Fruit fly (Drosophila melanogaster) whole organism, embryonic: ENCODE measurements around the gene Invadolysin.

Experiments
- Asciz ChIP-seq: fragments of 200-800 bp; sonication (Bioruptor generic); optimal IDR thresholded peaks from 2 replicates; lab custom pipeline; 2017; ENCODE audit warnings: missing biosample characterization, mild to moderate bottlenecking, missing genetic modification characterization, missing genetic modification reagents
- Atf3 ChIP-seq: fragments of 200-800 bp; sonication (Bioruptor generic); optimal IDR thresholded peaks from 3 replicates; lab custom pipeline; 2016; ENCODE audit warnings: missing biosample characterization, missing genetic modification characterization
- Blimp-1 ChIP-seq: fragments of 200-800 bp; sonication (Bioruptor generic); optimal IDR thresholded peaks from 3 replicates; lab custom pipeline; 2018; ENCODE audit warnings: missing biosample characterization, missing genetic modification characterization, mild to moderate bottlenecking, moderate library complexity, missing genetic modification reagents
- CG11085 ChIP-seq: fragments of 200-800 bp; sonication (Bioruptor generic); IDR thresholded peaks from 2 replicates; pipeline ENCODE4 v1.3.6; 2022; ENCODE audit warnings: missing biosample characterization, missing genetic modification characterization
- CG11093 ChIP-seq: fragments of 200-800 bp; sonication (Bioruptor generic); IDR thresholded peaks from 3 replicates; pipeline ENCODE4 v1.3.6; 2022; ENCODE audit warnings: missing biosample characterization, missing genetic modification characterization
- CG11696 ChIP-seq: fragments of 200-800 bp; sonication (Bioruptor generic); IDR thresholded peaks from 2 replicates; pipeline ENCODE4 v1.3.6; 2022; ENCODE audit warnings: missing biosample characterization, missing genetic modification characterization
- CG12659 ChIP-seq: fragments of 200-800 bp; sonication (Bioruptor generic); optimal IDR thresholded peaks from 3 replicates; lab custom pipeline; 2017; ENCODE audit warnings: mild to moderate bottlenecking, missing biosample characterization, missing genetic modification reagents, missing genetic modification characterization
- CG15601 ChIP-seq: fragments of 200-800 bp; sonication (Bioruptor generic); optimal IDR thresholded peaks from 3 replicates; lab custom pipeline; 2019; ENCODE audit warnings: missing biosample characterization, mild to moderate bottlenecking, missing genetic modification characterization, moderate library complexity
- CG1647 ChIP-seq: fragments of 200-800 bp; sonication (Bioruptor generic); optimal IDR thresholded peaks from 3 replicates; lab custom pipeline; 2016; ENCODE audit warnings: missing biosample characterization, missing genetic modification characterization
- CG16813 ChIP-seq: fragments of 200-800 bp; sonication (Bioruptor generic); IDR thresholded peaks from 3 replicates; pipeline ENCODE4 v1.3.6; 2022; ENCODE audit warnings: missing biosample characterization, missing genetic modification characterization; ENCODE audit not compliant: partially characterized antibody
- CG18011 ChIP-seq: fragments of 200-800 bp; sonication (Bioruptor generic); optimal IDR thresholded peaks from 2 replicates; lab custom pipeline; 2017; ENCODE audit warnings: missing biosample characterization, missing genetic modification characterization, mild to moderate bottlenecking, moderate library complexity, missing genotype
- CG18599 ChIP-seq: fragments of 200-800 bp; sonication (Bioruptor generic); optimal IDR thresholded peaks from 3 replicates; lab custom pipeline; 2017; ENCODE audit warnings: missing biosample characterization, missing genetic modification characterization, mild to moderate bottlenecking, moderate library complexity, missing genetic modification reagents
- CG2678 ChIP-seq: fragments of 200-800 bp; sonication (Bioruptor generic); optimal IDR thresholded peaks from 3 replicates; lab custom pipeline; 2019; ENCODE audit warnings: missing biosample characterization, mild to moderate bottlenecking, missing genetic modification characterization, moderate library complexity
- CG2889 ChIP-seq: fragments of 200-800 bp; sonication (Bioruptor generic); IDR thresholded peaks from 3 replicates; pipeline ENCODE4 v1.3.6; 2022; ENCODE audit warnings: missing biosample characterization, missing genetic modification characterization
- CG3838 ChIP-seq: fragments of 200-800 bp; sonication (Bioruptor generic); optimal IDR thresholded peaks from 3 replicates; lab custom pipeline; 2016; ENCODE audit warnings: missing biosample characterization, missing genetic modification characterization
- CG4328 ChIP-seq: fragments of 200-800 bp; sonication (Bioruptor generic); optimal IDR thresholded peaks from 3 replicates; lab custom pipeline; 2017; ENCODE audit warnings: missing biosample characterization, missing genetic modification reagents, missing genetic modification characterization
- CG6175 ChIP-seq: fragments of 200-800 bp; sonication (Bioruptor generic); IDR thresholded peaks from 3 replicates; pipeline ENCODE4 v1.3.6; 2022; ENCODE audit warnings: missing biosample characterization, missing genetic modification characterization
- CG7987 ChIP-seq: fragments of 200-800 bp; sonication (Bioruptor generic); optimal IDR thresholded peaks from 2 replicates; lab custom pipeline; 2018; ENCODE audit warnings: missing biosample characterization, mild to moderate bottlenecking, missing genetic modification characterization, moderate library complexity
- CG9437 ChIP-seq: fragments of 200-800 bp; sonication (Bioruptor generic); optimal IDR thresholded peaks from 2 replicates; lab custom pipeline; 2018; ENCODE audit warnings: missing biosample characterization, mild to moderate bottlenecking, missing genetic modification characterization
- Deaf1 ChIP-seq: fragments of 200-800 bp; optimal IDR thresholded peaks from 3 replicates; lab custom pipeline; 2019; ENCODE audit warnings: missing biosample characterization, mild to moderate bottlenecking, missing genetic modification characterization, moderate library complexity
- Dip3 ChIP-seq: fragments of 200-800 bp; sonication (Bioruptor generic); optimal IDR thresholded peaks from 3 replicates; lab custom pipeline; 2016; ENCODE audit warnings: missing biosample characterization, missing genetic modification characterization
- Drgx ChIP-seq: fragments of 200-800 bp; sonication (Bioruptor generic); IDR thresholded peaks from 2 replicates; pipeline ENCODE4 v1.3.6; 2022; ENCODE audit warnings: missing biosample characterization, missing genetic modification characterization
- Fer1 ChIP-seq: fragments of 200-800 bp; sonication (Bioruptor generic); optimal IDR thresholded peaks from 2 replicates; lab custom pipeline; 2017; ENCODE audit warnings: missing biosample characterization, mild to moderate bottlenecking, missing genetic modification characterization
- Fer3 ChIP-seq: fragments of 200-800 bp; sonication (Bioruptor generic); optimal IDR thresholded peaks from 2 replicates; lab custom pipeline; 2018; ENCODE audit warnings: missing biosample characterization, mild to moderate bottlenecking, missing genetic modification characterization, moderate library complexity
- Gug ChIP-seq: fragments of 200-800 bp; sonication (Bioruptor generic); IDR thresholded peaks from 4 replicates; pipeline ENCODE4 v1.3.6; 2022; ENCODE audit warnings: missing biosample characterization, missing genetic modification characterization
- Side ChIP-seq: fragments of 200-800 bp; sonication (Bioruptor generic); optimal IDR thresholded peaks from 2 replicates; lab custom pipeline; 2016; ENCODE audit warnings: missing biosample characterization, missing genetic modification characterization
- Sox100B ChIP-seq: fragments of 200-800 bp; sonication (Bioruptor generic); optimal IDR thresholded peaks from 3 replicates; lab custom pipeline; 2018; ENCODE audit warnings: missing biosample characterization, mild to moderate bottlenecking, missing genetic modification characterization
- Sry-δ ChIP-seq: fragments of 200-800 bp; sonication (Bioruptor generic); optimal IDR thresholded peaks from 2 replicates; lab custom pipeline; 2016; ENCODE audit warnings: missing biosample characterization, missing genetic modification characterization
- Ssrp ChIP-seq: fragments of 200-800 bp; sonication (Bioruptor generic); optimal IDR thresholded peaks from 2 replicates; lab custom pipeline; 2018; ENCODE audit warnings: missing biosample characterization, mild to moderate bottlenecking, missing genetic modification characterization, moderate library complexity
- ac ChIP-seq: fragments of 200-800 bp; sonication (Bioruptor generic); optimal IDR thresholded peaks from 3 replicates; lab custom pipeline; 2017; ENCODE audit warnings: missing biosample characterization, mild to moderate bottlenecking, missing genetic modification characterization
- chm ChIP-seq: fragments of 200-800 bp; sonication (Bioruptor generic); IDR thresholded peaks from 2 replicates; pipeline ENCODE4 v1.3.6; 2022; ENCODE audit warnings: missing biosample characterization, missing genetic modification characterization
- corto ChIP-seq: fragments of 200-800 bp; sonication (Bioruptor generic); optimal IDR thresholded peaks from 2 replicates; lab custom pipeline; 2016; ENCODE audit warnings: missing biosample characterization, mild to moderate bottlenecking, missing genetic modification characterization, moderate library complexity
- dan ChIP-seq: fragments of 200-800 bp; sonication (Bioruptor generic); IDR thresholded peaks from 2 replicates; pipeline ENCODE4 v1.3.6; 2022; ENCODE audit warnings: missing biosample characterization, missing genetic modification characterization
- dmrt11E ChIP-seq: fragments of 200-800 bp; sonication (Bioruptor generic); optimal IDR thresholded peaks from 3 replicates; lab custom pipeline; 2018; ENCODE audit warnings: missing biosample characterization, mild to moderate bottlenecking, missing genetic modification characterization, moderate library complexity
- gem ChIP-seq: fragments of 200-800 bp; sonication (Bioruptor generic); optimal IDR thresholded peaks from 2 replicates; lab custom pipeline; 2019; ENCODE audit warnings: missing biosample characterization, mild to moderate bottlenecking, missing genetic modification characterization, moderate library complexity
- jing ChIP-seq: fragments of 200-800 bp; sonication (Bioruptor generic); optimal IDR thresholded peaks from 2 replicates; lab custom pipeline; 2018; ENCODE audit warnings: missing biosample characterization, mild to moderate bottlenecking, missing genetic modification characterization
- lov ChIP-seq, 2 experiments: fragments of 200-800 bp in 1 of 2; fragments of >200 bp in 1 of 2; sonication (Bioruptor generic) in 1 of 2; IDR thresholded peaks in 1 of 2; optimal IDR thresholded peaks in 1 of 2; 2 replicates in 1 of 2; 3 replicates in 1 of 2; pipeline versions ENCODE4 v1.3.6 to Lab custom; 2017 to 2022; ENCODE audit warnings: missing biosample characterization in 1 of 2, missing genetic modification characterization in 1 of 2
- mam ChIP-seq: fragments of 200-800 bp; sonication (Bioruptor generic); optimal IDR thresholded peaks from 3 replicates; lab custom pipeline; 2016; ENCODE audit warnings: missing biosample characterization, missing genetic modification characterization
- nerfin-2 ChIP-seq: fragments of 200-800 bp; sonication (Bioruptor generic); IDR thresholded peaks from 2 replicates; pipeline ENCODE4 v1.3.6; 2022; ENCODE audit warnings: missing biosample characterization, missing genetic modification characterization; ENCODE audit not compliant: partially characterized antibody
- prd ChIP-seq, 3 experiments: fragments of >200 bp in 2 of 3; fragments of 200-800 bp in 1 of 3; sonication (Bioruptor generic) in 1 of 3; optimal IDR thresholded peaks in 2 of 3; IDR thresholded peaks in 1 of 3; 2 replicates in 2 of 3; 3 replicates in 1 of 3; pipeline versions ENCODE4 v1.3.6 to Lab custom; 2017 to 2022; ENCODE audit warnings: missing biosample characterization in 1 of 3, missing genetic modification characterization in 1 of 3
- schlank ChIP-seq: fragments of 200-800 bp; sonication (Bioruptor generic); optimal IDR thresholded peaks from 2 replicates; lab custom pipeline; 2018; ENCODE audit warnings: missing biosample characterization, mild to moderate bottlenecking, missing genetic modification characterization
- sd ChIP-seq: fragments of 200-800 bp; sonication (Bioruptor generic); optimal IDR thresholded peaks from 3 replicates; lab custom pipeline; 2018; ENCODE audit warnings: missing biosample characterization, mild to moderate bottlenecking, missing genetic modification characterization, moderate library complexity
- sens ChIP-seq: fragments of 200-800 bp; sonication (Bioruptor generic); peaks from one replicate; lab custom pipeline; 2016; ENCODE audit warnings: missing biosample characterization, missing genetic modification characterization
- ssp ChIP-seq: fragments of 200-800 bp; sonication (Bioruptor generic); IDR thresholded peaks from 2 replicates; pipeline ENCODE4 v1.3.6; 2022; ENCODE audit warnings: missing biosample characterization, missing genetic modification characterization
- stc ChIP-seq: fragments of 200-800 bp; sonication (Bioruptor generic); IDR thresholded peaks from 2 replicates; pipeline ENCODE4 v1.3.6; 2022; ENCODE audit warnings: missing biosample characterization, missing genetic modification characterization
- toy ChIP-seq: fragments of 200-800 bp; sonication (Bioruptor generic); IDR thresholded peaks from 2 replicates; pipeline ENCODE4 v1.3.6; 2022; ENCODE audit warnings: missing biosample characterization, missing genetic modification characterization
- trem ChIP-seq: fragments of 200-800 bp; optimal IDR thresholded peaks from 3 replicates; lab custom pipeline; 2019; ENCODE audit warnings: missing biosample characterization, mild to moderate bottlenecking, missing genetic modification characterization, moderate library complexity
- ttk ChIP-seq: fragments of 200-800 bp; sonication (Bioruptor generic); IDR thresholded peaks from 2 replicates; pipeline ENCODE4 v2.1.2; 2022; ENCODE audit warnings: missing biosample characterization, missing genetic modification characterization
- unc-4 ChIP-seq: fragments of 200-800 bp; sonication (Bioruptor generic); IDR thresholded peaks from 2 replicates; pipeline ENCODE4 v1.3.6; 2022; ENCODE audit warnings: missing biosample characterization, missing genetic modification characterization; ENCODE audit not compliant: partially characterized antibody
- z ChIP-seq: fragments of 200-800 bp; sonication (Bioruptor generic); IDR thresholded peaks from 3 replicates; pipeline ENCODE4 v1.3.6; 2022; ENCODE audit warnings: missing biosample characterization, missing genetic modification characterization

The Invadolysin gene

dm6 chr3R:10185986-10186385 is 41.5 kb downstream of the Invadolysin start (continued):
- TF ChIP-seq ssp (GFP tag; lab: Robert Waterston, UW) (no peak), chm (GFP tag; lab: Robert Waterston, UW) (no peak), CG1647 (no peak), CG6175 (GFP tag; lab: Robert Waterston, UW) (no peak), nerfin-2 (GFP tag; lab: Robert Waterston, UW) (no peak), Sry-δ (GFP tag; lab: Kevin White, UChicago) (no peak), Blimp-1 (peak; percentile 25), sd (tag; lab: Kevin White, UChicago) (peak; percentile 50), corto (no peak), CG11085 (no peak), unc-4 (no peak), CG9437 (GFP tag; lab: Kevin White, UChicago) (no peak), Fer3 (tag; lab: Kevin White, UChicago) (peak; percentile 23), CG4328 (GFP tag; lab: Kevin White, UChicago) (peak; percentile 22), Asciz (GFP tag; lab: Kevin White, UChicago) (peak; percentile 55), CG16813 (GFP tag; lab: Robert Waterston, UW) (no peak), Gug (GFP tag; lab: Robert Waterston, UW) (no peak), Drgx (GFP tag; lab: Robert Waterston, UW) (no peak), toy (GFP tag; lab: Robert Waterston, UW) (no peak), z (GFP tag; lab: Robert Waterston, UW) (no peak), Ssrp (tag; lab: Kevin White, UChicago) (no peak), ttk (GFP tag; lab: Robert Waterston, UW) (no peak), Side (GFP tag; lab: Kevin White, UChicago) (no peak), trem (tag; lab: Kevin White, UChicago) (no peak), Fer1 (GFP tag; lab: Kevin White, UChicago) (peak; percentile 42), schlank (peak; percentile 36), prd (optimal IDR thresholded peaks at IDR 0.05; lab: Kevin White, UChicago) (no peak), prd (GFP tag; IDR thresholded peaks at IDR 0.05; lab: Robert Waterston, UW) (no peak), dmrt11E (tag; lab: Kevin White, UChicago) (no peak), CG12659 (GFP tag; lab: Kevin White, UChicago) (no peak), CG2678 (tag; lab: Kevin White, UChicago) (peak; percentile 59), CG11696 (GFP tag; lab: Robert Waterston, UW) (no peak), mam (GFP tag; lab: Kevin White, UChicago) (no peak), stc (no peak), CG11093 (GFP tag; lab: Robert Waterston, UW) (no peak), CG18599 (peak; percentile 16), jing (GFP tag; lab: Kevin White, UChicago) (no peak), dan (GFP tag; lab: Robert Waterston, UW) (no peak), lov (optimal IDR thresholded peaks at IDR 0.05; lab: Kevin White, UChicago) (no peak), lov (GFP tag; IDR thresholded peaks at IDR 0.05; lab: Robert Waterston, UW) (no peak), CG18011 (GFP tag; lab: Kevin White, UChicago) (no peak), gem (tag; lab: Kevin White, UChicago) (no peak), Atf3 (no peak), Sox100B (GFP tag; lab: Kevin White, UChicago) (peak; percentile 47), sens (no peak), CG2889 (GFP tag; lab: Robert Waterston, UW) (no peak), Dip3 (GFP tag; lab: Kevin White, UChicago) (no peak), CG3838 (GFP tag; lab: Kevin White, UChicago) (no peak), CG7987 (GFP tag; lab: Kevin White, UChicago) (peak; percentile 50), CG15601 (tag; lab: Kevin White, UChicago) (no peak), Deaf1 (tag; lab: Kevin White, UChicago) (no peak), ac (GFP tag; lab: Kevin White, UChicago) (no peak)
